Fruit fly (Drosophila melanogaster): ENCODE results near the gene pdgy.

Gene pdgy

DNA sequence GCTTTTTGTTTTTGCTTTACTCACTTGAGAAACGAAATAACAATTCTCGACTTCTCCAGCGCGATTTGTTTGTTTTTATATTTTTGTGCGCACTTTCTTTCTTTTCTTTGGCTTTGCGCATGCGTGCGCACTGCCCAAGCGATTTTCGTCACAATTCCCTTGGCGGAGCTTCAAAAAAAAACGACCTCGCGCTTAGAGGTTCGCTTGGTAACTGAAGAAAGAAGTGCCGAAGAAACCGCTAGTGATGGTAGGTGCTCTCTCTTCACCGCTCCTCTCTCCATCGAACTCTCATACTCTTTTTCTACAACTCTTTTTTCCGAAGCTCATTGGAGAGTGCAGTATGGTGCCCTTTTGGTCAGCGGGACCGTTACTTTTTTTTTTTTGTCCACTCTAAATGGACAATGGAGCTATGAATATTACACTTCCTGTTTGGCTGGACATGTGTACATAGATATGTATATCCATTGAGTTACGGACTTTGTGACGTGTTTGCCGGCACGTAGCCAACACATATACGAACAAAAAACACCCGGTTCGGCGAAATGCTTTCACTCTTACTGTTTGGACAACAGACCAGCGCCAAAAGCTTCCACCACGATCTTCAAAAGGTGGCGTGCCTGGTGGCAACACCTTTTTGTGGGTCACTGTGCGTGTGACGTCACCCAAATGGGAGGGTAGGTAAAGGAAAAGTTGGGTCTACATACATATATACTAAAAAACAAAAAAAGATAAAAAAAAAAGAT is 29.9 kb downstream of the pdgy start, which contains the start of gene CG9503 (continued):
- TF ChIP-seq Blimp-1 (GFP tag; optimal IDR thresholded peaks at IDR 0.05): peak; percentile 74
- no peak for TF ChIP-seq sna (GFP tag; IDR thresholded peaks at IDR 0.05; ENCODE audit: partially characterized antibody)
- TF ChIP-seq CG18262 (tag; optimal IDR thresholded peaks at IDR 0.05): no peak
- TF ChIP-seq Meics (GFP tag; optimal IDR thresholded peaks at IDR 0.05): peak; percentile 67

DNA sequence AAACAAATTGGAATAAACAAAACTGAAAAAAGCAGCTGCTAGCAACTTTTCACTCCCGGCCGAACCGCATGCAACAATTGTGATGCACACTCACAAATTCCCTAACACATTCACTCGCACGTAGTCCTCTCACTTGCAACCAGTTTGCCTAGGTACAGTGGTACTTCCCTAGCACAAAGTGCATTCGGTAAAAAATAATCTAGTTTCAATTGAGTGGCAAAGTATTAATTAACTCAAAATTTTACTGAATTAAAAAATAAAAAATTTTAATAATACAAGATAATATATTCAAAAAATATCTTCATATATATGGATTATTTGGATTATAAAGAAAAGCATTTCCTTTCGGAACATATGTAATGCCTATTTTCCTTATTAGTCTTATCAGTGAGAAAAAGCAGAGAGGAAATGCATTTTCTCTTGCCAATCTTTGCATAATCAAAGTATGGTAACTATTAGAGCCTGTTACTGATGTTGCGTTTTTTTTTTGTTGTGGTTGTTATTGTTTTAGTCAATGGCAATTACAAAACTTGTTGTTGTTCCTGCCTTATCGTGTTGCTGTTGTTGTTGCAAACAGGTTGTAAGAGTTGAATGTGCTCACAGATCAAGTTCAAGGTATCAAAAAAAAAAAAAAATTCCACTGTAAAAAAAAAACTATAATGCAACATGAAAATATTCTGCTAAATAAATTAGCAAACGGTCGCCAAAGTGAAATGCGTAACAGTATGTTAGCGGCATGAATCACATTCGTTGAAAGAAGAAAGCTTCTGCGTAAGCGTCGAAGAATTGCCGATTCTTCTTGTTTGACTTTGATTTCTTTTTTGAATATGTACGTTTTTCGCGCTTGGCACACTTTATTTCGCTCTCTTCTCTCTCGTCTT is 30.7 kb downstream of the pdgy start:
- TF ChIP-seq CG13287 (GFP tag; IDR thresholded peaks at IDR 0.05; ENCODE audit: partially characterized antibody) (no peak), btn (GFP tag; optimal IDR thresholded peaks at IDR 0.05) (no peak), CG13624 (GFP tag; optimal IDR thresholded peaks at IDR 0.05) (no peak), GATAe (GFP tag; conservative IDR thresholded peaks at IDR 0.05) (no peak), lab (GFP tag; optimal IDR thresholded peaks at IDR 0.05) (no peak), CHES-1-like (GFP tag; optimal IDR thresholded peaks at IDR 0.05) (no peak), jing (GFP tag; optimal IDR thresholded peaks at IDR 0.05) (no peak), CG14050 (GFP tag; IDR thresholded peaks at IDR 0.05) (no peak), CG14441 (GFP tag; IDR thresholded peaks at IDR 0.05) (no peak), Pdp1 (GFP tag; optimal IDR thresholded peaks at IDR 0.05) (no peak), org-1 (GFP tag; optimal IDR thresholded peaks at IDR 0.05) (no peak), gsb (GFP tag; IDR thresholded peaks at IDR 0.05) (no peak), CG14965 (GFP tag; optimal IDR thresholded peaks at IDR 0.05; ENCODE audit: borderline replicate concordance) (no peak), Dad (GFP tag; optimal IDR thresholded peaks at IDR 0.05) (no peak), CG18262 (tag; optimal IDR thresholded peaks at IDR 0.05) (peak; percentile 23), CG12071 (GFP tag; optimal IDR thresholded peaks at IDR 0.05) (no peak), CG3163 (GFP tag; optimal IDR thresholded peaks at IDR 0.05) (no peak), Mrtf (GFP tag; IDR thresholded peaks at IDR 0.05) (no peak), CG11504 (tag; optimal IDR thresholded peaks at IDR 0.05) (peak; percentile 4), CG2120 (GFP tag; optimal IDR thresholded peaks at IDR 0.05) (no peak), fu2 (GFP tag; optimal IDR thresholded peaks at IDR 0.05) (no peak), zf30C (GFP tag; optimal IDR thresholded peaks at IDR 0.05) (no peak), CG14860 (GFP tag; IDR thresholded peaks at IDR 0.05; ENCODE audit: partially characterized antibody) (no peak), CG31441 (GFP tag; IDR thresholded peaks at IDR 0.05) (0 out of 2 replicates have a peak, but pooled peaks have one; percentile 14), CG12769 (tag; optimal IDR thresholded peaks at IDR 0.05) (no peak), CG6854 (GFP tag; optimal IDR thresholded peaks at IDR 0.05) (no peak), CG18011 (GFP tag; optimal IDR thresholded peaks at IDR 0.05) (no peak), Bdp1 (GFP tag; optimal IDR thresholded peaks at IDR 0.05) (no peak), CG11695 (GFP tag; IDR thresholded peaks at IDR 0.05) (no peak), Sox102F (GFP tag; optimal IDR thresholded peaks at IDR 0.05) (peak; percentile 31), tap (tag; optimal IDR thresholded peaks at IDR 0.05) (no peak), CG7271 (tag; optimal IDR thresholded peaks at IDR 0.05) (no peak), nom (GFP tag; optimal IDR thresholded peaks at IDR 0.05) (no peak), grau (tag; optimal IDR thresholded peaks at IDR 0.05) (peak; percentile 55), CG11398 (GFP tag; optimal IDR thresholded peaks at IDR 0.05) (no peak), Poxn (GFP tag; IDR thresholded peaks at IDR 0.05) (no peak), CG8924 (tag; optimal IDR thresholded peaks at IDR 0.05) (no peak), BEAF-32 (GFP tag; optimal IDR thresholded peaks at IDR 0.05) (no peak), bsh (GFP tag; optimal IDR thresholded peaks at IDR 0.05) (peak; percentile 9 to 30), ttk (GFP tag; IDR thresholded peaks at IDR 0.05) (no peak), Med (GFP tag) (peak; percentile 53), CG16779 (GFP tag; IDR thresholded peaks at IDR 0.05) (no peak)

Data from whole organism, embryonic.